Worm (Caenorhabditis elegans): ENCODE data around the gene srd-29.

srd-29 gene

ce11 chrV:7641718-7642117 is 6.1 kb downstream of the srd-29 start:
- no peak for TF ChIP-seq aly-2 (tag; optimal IDR thresholded peaks at IDR 0.05)

DNA sequence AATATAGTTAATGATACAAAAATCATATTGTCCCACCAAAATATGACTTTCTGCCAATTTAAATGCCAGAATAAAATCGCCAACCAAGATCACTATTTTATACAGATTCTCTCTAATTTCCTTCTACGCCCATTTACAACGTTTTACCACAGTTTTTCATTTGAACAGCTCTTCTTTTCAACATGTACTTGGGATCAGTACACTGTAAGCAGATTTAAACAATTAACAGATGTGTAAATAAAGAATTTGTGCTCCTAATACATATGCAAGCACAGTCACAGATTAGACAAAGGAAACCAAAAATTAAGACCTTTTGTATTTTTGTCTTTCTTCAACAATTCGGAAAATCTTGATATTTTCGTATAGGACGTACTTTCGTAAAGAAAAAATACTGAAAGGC is 7.8 kb downstream of the srd-29 start, which contains the start of gene F07C4.11:
Gene F07C4.11 (minus strand): TSS at position 101 of the 400 bp plus-strand sequence.
- TF ChIP-seq ceh-63 (GFP tag; optimal IDR thresholded peaks at IDR 0.05) (no peak), vab-15 (tag; optimal IDR thresholded peaks at IDR 0.05) (no peak)

ce11 chrV:7645454-7645853 is 9.9 kb downstream of the srd-29 start, which contains the start of gene str-47:
str-47 (plus strand) TSS chrV:7645754.
- TF ChIP-seq nhr-84 (tag; optimal IDR thresholded peaks at IDR 0.05) (no peak), nhr-77 (tag; optimal IDR thresholded peaks at IDR 0.05) (no peak), pag-3 (tag; optimal IDR thresholded peaks at IDR 0.05; ENCODE audit: borderline replicate concordance, insufficient read depth) (no peak), sptf-1 (tag; optimal IDR thresholded peaks at IDR 0.05) (no peak), lin-35 (GFP tag; optimal IDR thresholded peaks at IDR 0.05) (no peak), tlp-1 (tag; optimal IDR thresholded peaks at IDR 0.05) (no peak), unc-30 (tag; optimal IDR thresholded peaks at IDR 0.05) (no peak), F16B12.6 (tag; optimal IDR thresholded peaks at IDR 0.05) (no peak), grh-1 (GFP tag; IDR thresholded peaks at IDR 0.05) (no peak), mep-1 (tag; optimal IDR thresholded peaks at IDR 0.05) (no peak)

DNA sequence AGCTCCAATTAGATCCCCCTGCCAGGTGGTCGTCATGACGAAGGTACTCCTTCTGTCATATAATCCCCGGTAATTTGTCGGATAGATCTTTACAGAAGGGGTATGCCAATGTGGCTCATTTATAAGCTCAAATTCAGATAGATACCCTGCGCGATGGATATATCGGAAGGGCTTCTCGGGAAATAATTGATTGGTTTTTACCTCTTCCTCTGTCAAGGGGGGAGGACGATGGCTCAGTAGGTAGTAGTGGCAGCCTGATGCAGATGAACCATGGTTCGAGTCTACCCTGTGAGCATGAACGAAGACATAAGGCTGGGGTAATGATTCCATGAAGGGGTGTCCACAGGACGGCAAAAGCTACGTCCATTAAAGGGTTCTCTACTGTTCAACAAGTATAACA is 11.6 kb downstream of the srd-29 start:
- TF ChIP-seq elt-2 (tag; optimal IDR thresholded peaks at IDR 0.05) (no peak), efl-1 (optimal IDR thresholded peaks at IDR 0.05) (no peak), efl-1 (GFP tag; optimal IDR thresholded peaks at IDR 0.05 in 1 of 2) (peak in 1 of 2 experiments; percentile 57)

- TF ChIP-seq zip-4 (GFP tag; optimal IDR thresholded peaks at IDR 0.05) (no peak), dpl-1 (GFP tag; optimal IDR thresholded peaks at IDR 0.05) (no peak), fkh-10 (GFP tag; optimal IDR thresholded peaks at IDR 0.05) (no peak), hpl-2 (GFP tag; optimal IDR thresholded peaks at IDR 0.05) (no peak), xbp-1 (tag; optimal IDR thresholded peaks at IDR 0.05) (no peak), dsc-1 (tag; optimal IDR thresholded peaks at IDR 0.05) (no peak), nhr-77 (tag; optimal IDR thresholded peaks at IDR 0.05) (no peak), unc-98 (GFP tag; IDR thresholded peaks at IDR 0.05) (no peak), aha-1 (tag; optimal IDR thresholded peaks at IDR 0.05) (no peak), ceh-82 (tag; optimal IDR thresholded peaks at IDR 0.05) (no peak), lin-13 (GFP tag; optimal IDR thresholded peaks at IDR 0.05) (no peak), lin-15B (tag; optimal IDR thresholded peaks at IDR 0.05) (no peak), efl-3 (GFP tag; optimal IDR thresholded peaks at IDR 0.05) (no peak), alr-1 (tag; optimal IDR thresholded peaks at IDR 0.05; ENCODE audit: borderline replicate concordance) (no peak), pax-3 (tag; optimal IDR thresholded peaks at IDR 0.05) (no peak), skn-1 (tag; optimal IDR thresholded peaks at IDR 0.05) (no peak), jun-1 (tag; optimal IDR thresholded peaks at IDR 0.05) (no peak), Y116A8C.19 (tag; optimal IDR thresholded peaks at IDR 0.05; ENCODE audit: borderline replicate concordance) (no peak), egl-27 (tag; optimal IDR thresholded peaks at IDR 0.05) (no peak)
These were observed 14.4 kb downstream of the srd-29 start for ce11 chrV:7649963-7650362.

DNA sequence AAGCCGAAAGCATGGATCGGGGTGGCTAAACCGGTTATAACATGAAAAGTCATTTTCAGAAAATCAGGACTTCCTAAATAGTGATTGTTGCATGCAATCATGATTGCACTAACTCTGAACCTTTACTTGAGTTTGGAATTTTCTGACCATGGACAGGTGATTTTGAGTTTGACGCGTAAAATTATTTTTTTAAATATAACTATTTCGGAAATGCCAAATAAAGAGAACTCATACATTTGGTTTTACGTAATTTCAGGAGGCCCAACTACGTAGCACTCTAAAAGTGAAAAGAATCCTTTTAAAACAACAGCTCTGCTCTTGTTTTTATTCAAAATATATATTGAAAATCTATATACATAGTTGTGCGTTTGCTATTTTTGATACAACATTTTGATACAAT is 16.2 kb downstream of the srd-29 start, which contains the start of gene srh-234:
Gene srh-234 (minus strand): TSS at position 101 of the 400 bp plus-strand sequence.
- TF ChIP-seq rnt-1 (tag; optimal IDR thresholded peaks at IDR 0.05) (no peak), unc-130 (tag; optimal IDR thresholded peaks at IDR 0.05) (no peak), irx-1 (tag; optimal IDR thresholded peaks at IDR 0.05) (no peak), swsn-7 (tag; optimal IDR thresholded peaks at IDR 0.05) (no peak), fkh-4 (tag; optimal IDR thresholded peaks at IDR 0.05; ENCODE audit: borderline replicate concordance) (no peak), nhr-20 (tag; optimal IDR thresholded peaks at IDR 0.05) (no peak), mep-1 (tag; optimal IDR thresholded peaks at IDR 0.05) (no peak), snpc-4 (tag; optimal IDR thresholded peaks at IDR 0.05) (no peak), zip-4 (GFP tag; optimal IDR thresholded peaks at IDR 0.05) (no peak), F16B12.6 (tag; optimal IDR thresholded peaks at IDR 0.05) (no peak), grh-1 (GFP tag; IDR thresholded peaks at IDR 0.05) (no peak), alr-1 (tag; optimal IDR thresholded peaks at IDR 0.05; ENCODE audit: borderline replicate concordance) (no peak), nhr-84 (tag; optimal IDR thresholded peaks at IDR 0.05) (no peak), zag-1 (tag; optimal IDR thresholded peaks at IDR 0.05) (no peak)

Measured in whole organism, L1 larva.